Fruit fly (Drosophila melanogaster) whole organism, wandering third instar larva: ENCODE data around the gene CG43773.

ENCODE experiments used
- OdsH ChIP-seq: fragments of 200-800 bp; sonication (Bioruptor generic); optimal IDR thresholded peaks from 2 replicates; lab custom pipeline; 2016; ENCODE audit warnings: missing biosample characterization, mild to moderate bottlenecking, missing genetic modification characterization
- dl ChIP-seq, 2 experiments: fragments of 175-275, 200-275 bp in 1 of 2; fragments of 200-275 bp in 1 of 2; sonication (Bioruptor generic); optimal IDR thresholded peaks; lab custom pipeline; 2018; ENCODE audit warnings: mild to moderate bottlenecking in 2 of 2, missing biosample characterization in 2 of 2, missing genetic modification characterization in 2 of 2, moderate library complexity in 2 of 2; ENCODE audit not compliant: partially characterized antibody in 2 of 2, insufficient read depth in 1 of 2
- psq ChIP-seq: fragments of 200-800 bp; sonication (Bioruptor generic); optimal IDR thresholded peaks from 3 replicates; lab custom pipeline; 2017; ENCODE audit warnings: missing biosample characterization, mild to moderate bottlenecking, missing genetic modification characterization, moderate library complexity

- TF ChIP-seq psq (GFP tag; lab: Kevin White, UChicago), result peak; percentile 36
- peak; percentile 54 for TF ChIP-seq OdsH (GFP tag; lab: Kevin White, UChicago)
- no peak for TF ChIP-seq dl (GFP tag; optimal IDR thresholded peaks at IDR 0.05; lab: Kevin White, UChicago; ENCODE audit: insufficient read depth in 1 of 2, partially characterized antibody in 2 of 2)
Observed at dm6 chr2L:4053421-4054091, 46.1 kb downstream of the CG43773 start.
